Fruit fly (Drosophila melanogaster): ENCODE measurements around the gene ATPsynepsilonL.
A peak's percentile ranks its signal among the peaks of the same experiment; 100 is the strongest.

dm6 chr3R:10100498-10101196 lies 20.9 kb upstream of the ATPsynepsilonL start:
- no peak for TF ChIP-seq lola (GFP tag; optimal IDR thresholded peaks at IDR 0.05)
- TF ChIP-seq dl (GFP tag; optimal IDR thresholded peaks at IDR 0.05; ENCODE audit: insufficient read depth in 1 of 2, partially characterized antibody in 2 of 2): peak; percentile 3 to 41
- no peak for TF ChIP-seq woc (GFP tag; optimal IDR thresholded peaks at IDR 0.05)
- TF ChIP-seq CrebA (GFP tag; optimal IDR thresholded peaks at IDR 0.05; ENCODE audit: borderline replicate concordance): no peak
- TF ChIP-seq h (GFP tag; optimal IDR thresholded peaks at IDR 0.05): peak; percentile 47
- no peak for TF ChIP-seq psq (GFP tag; optimal IDR thresholded peaks at IDR 0.05)
- no peak for TF ChIP-seq rgr (GFP tag; optimal IDR thresholded peaks at IDR 0.05)
- no peak for TF ChIP-seq CG32264 (GFP tag; optimal IDR thresholded peaks at IDR 0.05)
- TF ChIP-seq usp (GFP tag; optimal IDR thresholded peaks at IDR 0.05): no peak
- TF ChIP-seq Dfd (GFP tag; optimal IDR thresholded peaks at IDR 0.05): no peak
- peak in 1 of 2 experiments; percentile 60 for TF ChIP-seq foxo (GFP tag; optimal IDR thresholded peaks at IDR 0.05)
- TF ChIP-seq Vsx2 (GFP tag; optimal IDR thresholded peaks at IDR 0.05; ENCODE audit: partially characterized antibody): no peak
- peak; percentile 53 for TF ChIP-seq N (GFP tag; optimal IDR thresholded peaks at IDR 0.05)
- TF ChIP-seq dsf (GFP tag; optimal IDR thresholded peaks at IDR 0.05; ENCODE audit: borderline replicate concordance): no peak
